Fruit fly (Drosophila melanogaster): ENCODE results near the gene CG33722.

- TF ChIP-seq CG12768 (GFP tag; optimal IDR thresholded peaks at IDR 0.05) (no peak), kay (GFP tag; ENCODE audit: borderline replicate concordance) (no peak), CG14711 (tag; optimal IDR thresholded peaks at IDR 0.05) (no peak), toe (GFP tag; optimal IDR thresholded peaks at IDR 0.05) (no peak)
These were observed 33.8 kb downstream of the CG33722 start, which contains the start of gene ato for dm6 chr3R:8277494-8278293.
